Worm (Caenorhabditis elegans) whole organism, L1 larva: ENCODE results near the gene C44B9.2.

Experiments used
- C16A3.4 ChIP-seq: fragments of 150-350 bp; optimal IDR thresholded peaks from 2 replicates; lab custom pipeline; 2014; ENCODE audit warnings: missing biosample characterization, missing genetic modification characterization
- aha-1 ChIP-seq: fragments of 150-350 bp; optimal IDR thresholded peaks from 2 replicates; lab custom pipeline; 2014; ENCODE audit warnings: missing biosample characterization, missing genetic modification characterization
- blmp-1 ChIP-seq: fragments of 150-350 bp; optimal IDR thresholded peaks from 2 replicates; lab custom pipeline; 2014; ENCODE audit warnings: missing biosample characterization, missing genetic modification characterization
- ceh-63 ChIP-seq: fragments of 200-800 bp; sonication (Bioruptor generic); optimal IDR thresholded peaks from 2 replicates; lab custom pipeline; 2018; ENCODE audit warnings: mild to moderate bottlenecking, missing genetic modification characterization, missing compliant biosample characterization
- ceh-90 ChIP-seq: sonication (generic microtip); optimal IDR thresholded peaks from 2 replicates; lab custom pipeline; 2016; ENCODE audit warnings: missing genetic modification characterization, missing compliant biosample characterization
- ces-1 ChIP-seq: fragments of 150-350 bp; optimal IDR thresholded peaks from 2 replicates; lab custom pipeline; 2014; ENCODE audit warnings: missing biosample characterization, missing genetic modification reagents, missing genetic modification characterization
- dsc-1 ChIP-seq: sonication (generic microtip); optimal IDR thresholded peaks from 2 replicates; lab custom pipeline; 2016; ENCODE audit warnings: mild to moderate bottlenecking, missing genetic modification characterization, missing compliant biosample characterization
- egl-13 ChIP-seq: sonication (generic microtip); optimal IDR thresholded peaks from 2 replicates; lab custom pipeline; 2016; ENCODE audit warnings: missing genotype, missing genetic modification reagents, missing genetic modification characterization, missing compliant biosample characterization
- egl-27 ChIP-seq, 2 experiments: fragments of 150-350 bp in 1 of 2; sonication (generic microtip); optimal IDR thresholded peaks; 3 replicates each; lab custom pipeline; 2017 to 2018; ENCODE audit warnings: missing biosample characterization in 2 of 2, missing genetic modification characterization in 2 of 2, missing genetic modification reagents in 2 of 2
- elt-3 ChIP-seq, 6 experiments: fragments of 150-350 bp in 1 of 6; sonication (generic microtip); optimal IDR thresholded peaks; 2 replicates each; lab custom pipeline; 2017 to 2018; ENCODE audit warnings: missing biosample characterization in 6 of 6, missing genetic modification characterization in 6 of 6, inconsistent platforms in 1 of 6
- fkh-10 ChIP-seq: sonication (generic microtip); optimal IDR thresholded peaks from 2 replicates; lab custom pipeline; 2017; ENCODE audit warnings: missing biosample characterization, missing genetic modification reagents, missing genetic modification characterization
- fkh-8 ChIP-seq: sonication (generic microtip); optimal IDR thresholded peaks from 2 replicates; lab custom pipeline; 2016; ENCODE audit warnings: mild to moderate bottlenecking, missing genetic modification characterization, missing compliant biosample characterization
- fos-1 ChIP-seq: fragments of 150-350 bp; optimal IDR thresholded peaks from 2 replicates; lab custom pipeline; 2014; ENCODE audit warnings: missing biosample characterization, missing genetic modification characterization
- grh-1 ChIP-seq: fragments of 200-800 bp; sonication (Bioruptor generic); IDR thresholded peaks from 2 replicates; pipeline ENCODE4 v1.3.6; 2022; ENCODE audit warnings: missing genetic modification reagents, missing genetic modification characterization, missing compliant biosample characterization
- irx-1 ChIP-seq: sonication (generic microtip); optimal IDR thresholded peaks from 2 replicates; lab custom pipeline; 2016; ENCODE audit warnings: missing genetic modification characterization, missing compliant biosample characterization
- isw-1 ChIP-seq: fragments of 200-800 bp; sonication (Bioruptor generic); IDR thresholded peaks from 2 replicates; pipeline ENCODE4 v1.3.6; 2022; ENCODE audit warnings: missing genetic modification characterization, missing compliant biosample characterization
- jun-1 ChIP-seq: fragments of 150-350 bp; optimal IDR thresholded peaks from 2 replicates; lab custom pipeline; 2014; ENCODE audit warnings: missing biosample characterization, missing genetic modification reagents, missing genetic modification characterization
- lin-13 ChIP-seq: fragments of 150-350 bp; optimal IDR thresholded peaks from 2 replicates; lab custom pipeline; 2014; ENCODE audit warnings: missing biosample characterization, missing genetic modification reagents, missing genetic modification characterization
- lin-15B ChIP-seq: fragments of 150-350 bp; sonication (generic microtip); optimal IDR thresholded peaks from 3 replicates; lab custom pipeline; 2014; ENCODE audit warnings: missing biosample characterization, missing genetic modification characterization
- lin-39 ChIP-seq: fragments of 150-350 bp; optimal IDR thresholded peaks from 2 replicates; lab custom pipeline; 2014; ENCODE audit warnings: missing biosample characterization, missing genetic modification reagents, missing genetic modification characterization
- lsy-2 ChIP-seq, 2 experiments: fragments of 150-350 bp; optimal IDR thresholded peaks; 2 replicates each; lab custom pipeline; 2014; ENCODE audit warnings: missing biosample characterization in 2 of 2, missing genetic modification characterization in 2 of 2
- mab-9 ChIP-seq: fragments of 200-800 bp; sonication (Bioruptor generic); IDR thresholded peaks from 2 replicates; pipeline ENCODE4 v1.3.6; 2022; ENCODE audit warnings: missing genetic modification reagents, missing genetic modification characterization, missing compliant biosample characterization
- nhr-11 ChIP-seq: fragments of 150-350 bp; optimal IDR thresholded peaks from 2 replicates; lab custom pipeline; 2014; ENCODE audit warnings: missing biosample characterization, missing genetic modification characterization
- nhr-12 ChIP-seq: sonication (generic microtip); optimal IDR thresholded peaks from 2 replicates; lab custom pipeline; 2017; ENCODE audit warnings: missing biosample characterization, missing genetic modification characterization
- nhr-20 ChIP-seq: sonication (generic microtip); optimal IDR thresholded peaks from 2 replicates; lab custom pipeline; 2016; ENCODE audit warnings: mild to moderate bottlenecking, missing genetic modification characterization, missing compliant biosample characterization
- nhr-90 ChIP-seq: sonication (generic microtip); optimal IDR thresholded peaks from 2 replicates; lab custom pipeline; 2016; ENCODE audit warnings: mild to moderate bottlenecking, missing genetic modification characterization, missing compliant biosample characterization; ENCODE audit not compliant: poor library complexity
- pqm-1 ChIP-seq: sonication (generic microtip); optimal IDR thresholded peaks from 3 replicates; lab custom pipeline; 2017; ENCODE audit warnings: missing biosample characterization, missing genetic modification characterization
- skn-1 ChIP-seq: fragments of 150-350 bp; optimal IDR thresholded peaks from 2 replicates; lab custom pipeline; 2014; ENCODE audit warnings: missing biosample characterization, missing genetic modification characterization
- sox-4 ChIP-seq: sonication (generic microtip); optimal IDR thresholded peaks from 2 replicates; lab custom pipeline; 2016; ENCODE audit warnings: missing genetic modification characterization, missing compliant biosample characterization
- sptf-1 ChIP-seq: fragments of 150-350 bp; optimal IDR thresholded peaks from 2 replicates; lab custom pipeline; 2014; ENCODE audit warnings: missing biosample characterization, missing genetic modification characterization
- swsn-7 ChIP-seq: sonication (generic microtip); optimal IDR thresholded peaks from 2 replicates; lab custom pipeline; 2016; ENCODE audit warnings: missing genetic modification characterization, missing compliant biosample characterization
- tbx-2 ChIP-seq: sonication (generic microtip); optimal IDR thresholded peaks from 2 replicates; lab custom pipeline; 2016; ENCODE audit warnings: missing genetic modification characterization, missing compliant biosample characterization
- unc-30 ChIP-seq: sonication (generic microtip); optimal IDR thresholded peaks from 2 replicates; lab custom pipeline; 2017; ENCODE audit warnings: missing biosample characterization, missing genetic modification characterization
- unc-62 ChIP-seq: fragments of 150-350 bp; optimal IDR thresholded peaks from 2 replicates; lab custom pipeline; 2014; ENCODE audit warnings: missing biosample characterization, missing genetic modification reagents, missing genetic modification characterization
- unc-98 ChIP-seq: fragments of 200-800 bp; sonication (Bioruptor generic); IDR thresholded peaks from 2 replicates; pipeline ENCODE4 v1.3.6; 2022; ENCODE audit warnings: missing genetic modification characterization, missing compliant biosample characterization
- vab-15 ChIP-seq: sonication (generic microtip); optimal IDR thresholded peaks from 2 replicates; lab custom pipeline; 2017; ENCODE audit warnings: missing genotype, mild to moderate bottlenecking, missing genetic modification characterization, missing compliant biosample characterization
- xbp-1 ChIP-seq: sonication (generic microtip); optimal IDR thresholded peaks from 2 replicates; lab custom pipeline; 2016; ENCODE audit warnings: missing genetic modification characterization, missing compliant biosample characterization
- zag-1 ChIP-seq: fragments of 150-350 bp; optimal IDR thresholded peaks from 2 replicates; lab custom pipeline; 2014; ENCODE audit warnings: missing biosample characterization, missing genetic modification characterization
- zip-4 ChIP-seq: fragments of 200-800 bp; sonication (Bioruptor generic); optimal IDR thresholded peaks from 2 replicates; lab custom pipeline; 2018; ENCODE audit warnings: mild to moderate bottlenecking, missing genetic modification characterization, moderate library complexity, missing compliant biosample characterization
- ztf-11 ChIP-seq, 2 experiments: sonication (generic microtip); optimal IDR thresholded peaks; 2 replicates each; lab custom pipeline; 2016 to 2017; ENCODE audit warnings: missing genetic modification characterization in 2 of 2, missing biosample characterization in 1 of 2, missing compliant biosample characterization in 1 of 2

C44B9.2 gene

ce11 chrIII:10856830-10857229 lies 18.4 kb upstream of the C44B9.2 start (continued):
- TF ChIP-seq isw-1 (GFP tag; lab: Robert Waterston, UW) = peak; percentile 34
- peak; percentile 62 for TF ChIP-seq nhr-90 (tag; lab: Kevin White, UChicago)
- TF ChIP-seq swsn-7 (tag; lab: Kevin White, UChicago) = peak; percentile 6
- TF ChIP-seq nhr-11 (tag; lab: Kevin White, UChicago) = no peak
- TF ChIP-seq egl-27 (tag; optimal IDR thresholded peaks at IDR 0.05; lab: Kevin White, UChicago) = no peak

DNA sequence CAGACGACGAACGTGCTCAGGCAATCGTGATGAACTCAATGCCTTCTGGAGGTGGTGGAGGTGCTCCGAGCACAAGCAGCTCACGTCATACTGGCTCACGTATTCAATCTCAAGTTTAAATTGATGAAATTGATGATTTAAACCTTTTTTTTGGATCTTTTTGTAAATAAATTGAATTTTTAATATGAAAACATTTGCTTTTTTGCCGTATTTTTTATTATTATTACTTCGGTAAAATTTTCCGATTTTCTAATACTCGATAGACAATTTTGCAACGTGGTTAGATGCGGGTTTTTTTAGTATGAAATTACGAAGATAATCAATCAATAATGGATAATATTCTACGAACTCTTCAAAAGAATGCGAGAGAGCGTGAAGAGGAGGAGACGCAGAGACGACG lies 17.2 kb upstream of the C44B9.2 start, which contains the start of gene oxi-1:
oxi-1 (plus strand) TSS at position 301 of the 400 bp plus-strand sequence.
- no peak for TF ChIP-seq pqm-1
- TF ChIP-seq nhr-20 = no peak
- TF ChIP-seq xbp-1 = no peak
- TF ChIP-seq lin-39 = no peak
- no peak for TF ChIP-seq lin-15B (tag; lab: Kevin White, UChicago)
- no peak for TF ChIP-seq zag-1 (tag; lab: Kevin White, UChicago)
- no peak for TF ChIP-seq ces-1 (GFP tag; lab: Kevin White, UChicago)
- TF ChIP-seq lin-13 (GFP tag; lab: Kevin White, UChicago) = no peak
- no peak for TF ChIP-seq lsy-2 (tag; optimal IDR thresholded peaks at IDR 0.05; lab: Kevin White, UChicago)
- TF ChIP-seq vab-15 (tag; lab: Kevin White, UChicago) = no peak
- TF ChIP-seq ceh-90 (tag; lab: Kevin White, UChicago) = no peak
- TF ChIP-seq egl-13 = no peak
- TF ChIP-seq irx-1 = no peak
- TF ChIP-seq unc-30 = no peak
- no peak for TF ChIP-seq nhr-12 (tag; lab: Kevin White, UChicago)
- no peak for TF ChIP-seq unc-62 (GFP tag; lab: Kevin White, UChicago)
- no peak for TF ChIP-seq fkh-10 (GFP tag; lab: Kevin White, UChicago)
- no peak for TF ChIP-seq aha-1 (tag; lab: Kevin White, UChicago)
- no peak for TF ChIP-seq skn-1 (tag; lab: Kevin White, UChicago)
- TF ChIP-seq, all 84 proteins: peak for 0

DNA sequence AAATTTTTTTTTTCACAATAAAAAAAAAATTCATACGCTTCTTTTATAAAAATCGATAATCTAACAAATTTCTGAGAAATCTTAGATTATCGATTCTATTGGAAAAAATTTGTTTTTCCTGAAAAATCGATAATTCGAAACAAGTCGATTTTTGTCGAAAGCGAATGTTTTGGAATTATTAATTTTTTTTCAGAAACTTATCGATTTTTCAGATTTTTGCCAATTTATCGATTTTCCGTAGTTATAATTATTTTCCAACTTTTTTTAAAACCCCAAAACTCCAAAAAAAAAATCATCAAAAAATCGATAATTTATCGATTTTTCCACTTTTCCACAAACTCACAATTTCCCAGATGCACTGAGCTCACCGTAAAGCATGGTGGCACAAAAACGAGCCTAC lies 13.9 kb upstream of the C44B9.2 start:
- TF ChIP-seq fkh-8 (tag; lab: Kevin White, UChicago) = no peak
- no peak for TF ChIP-seq swsn-7 (tag; lab: Kevin White, UChicago)
- TF ChIP-seq mab-9 (GFP tag; lab: Robert Waterston, UW) = no peak
- no peak for TF ChIP-seq dsc-1 (tag; lab: Kevin White, UChicago)
- TF ChIP-seq sox-4 (tag; lab: Kevin White, UChicago) = no peak
- TF ChIP-seq C16A3.4 = no peak
- TF ChIP-seq unc-30 = no peak
- TF ChIP-seq, all 84 proteins: peak for 0

DNA sequence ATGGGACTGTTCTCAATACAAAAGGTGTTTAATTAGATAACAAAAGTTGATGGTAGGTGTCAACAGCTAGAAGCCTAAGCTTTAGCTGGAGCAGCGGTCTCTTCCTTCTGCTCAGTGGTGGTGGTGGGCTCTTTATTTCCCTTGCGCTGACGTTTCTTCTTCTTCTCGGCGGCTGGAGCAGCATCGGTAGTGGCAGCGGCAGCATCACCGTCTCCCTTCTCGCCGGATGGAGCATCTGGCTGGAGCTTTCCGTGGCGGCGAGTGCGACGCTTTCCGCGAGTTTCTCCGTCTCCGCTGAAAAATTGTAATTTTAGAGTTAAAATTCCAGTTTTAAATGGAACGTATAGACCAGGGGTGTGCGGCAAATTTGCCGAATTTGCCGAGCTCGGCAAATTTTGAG lies 8.1 kb upstream of the C44B9.2 start:
- TF ChIP-seq sptf-1 (tag; lab: Kevin White, UChicago) (no peak), ztf-11 (tag; optimal IDR thresholded peaks at IDR 0.05; lab: Kevin White, UChicago) (no peak), elt-3 (tag; optimal IDR thresholded peaks at IDR 0.05; lab: Kevin White, UChicago) (no peak), jun-1 (tag; lab: Kevin White, UChicago) (no peak), tbx-2 (tag; lab: Kevin White, UChicago) (no peak), zip-4 (GFP tag; lab: Kevin White, UChicago) (no peak), unc-98 (GFP tag; lab: Robert Waterston, UW) (no peak), blmp-1 (tag; lab: Kevin White, UChicago) (no peak), ceh-63 (GFP tag; lab: Kevin White, UChicago) (no peak), grh-1 (GFP tag; lab: Robert Waterston, UW) (no peak), sox-4 (tag; lab: Kevin White, UChicago) (no peak), unc-30 (no peak), fos-1 (tag; lab: Kevin White, UChicago) (no peak)
